Worm (Caenorhabditis elegans): ENCODE results near the gene ZC443.7.

DNA sequence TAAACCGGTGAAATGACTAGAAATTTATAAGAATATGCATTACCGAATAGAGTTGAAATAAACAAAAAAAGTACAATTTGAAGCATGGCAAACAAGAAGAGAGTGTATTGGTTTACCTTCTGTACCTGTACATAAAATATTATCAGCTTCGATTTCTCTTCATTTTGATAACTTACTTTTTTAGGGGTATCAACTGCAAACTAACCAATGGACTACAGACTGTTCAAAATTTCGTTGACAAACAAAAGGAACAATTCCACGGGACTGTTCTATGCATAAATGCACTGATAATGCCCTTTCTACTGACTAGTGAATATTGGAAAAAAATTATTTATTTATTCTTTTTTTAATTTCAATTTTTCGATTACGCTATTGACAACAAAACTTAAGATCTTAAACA, 8.3 kb upstream of the ZC443.7 start, which contains the start of gene ugt-6:
- TF ChIP-seq nhr-28 (tag; optimal IDR thresholded peaks at IDR 0.05) = no peak
- no peak for TF ChIP-seq unc-39 (tag; optimal IDR thresholded peaks at IDR 0.05)
- TF ChIP-seq nhr-11 (tag; optimal IDR thresholded peaks at IDR 0.05) = no peak
- TF ChIP-seq unc-62 (GFP tag; optimal IDR thresholded peaks at IDR 0.05) = no peak
- no peak for TF ChIP-seq jun-1 (tag; optimal IDR thresholded peaks at IDR 0.05)
- peak; percentile 9 for TF ChIP-seq pqm-1 (tag; optimal IDR thresholded peaks at IDR 0.05)
- no peak for TF ChIP-seq ama-1 (optimal IDR thresholded peaks at IDR 0.05)
- TF ChIP-seq elt-3 (tag; optimal IDR thresholded peaks at IDR 0.05) = no peak
- no peak for TF ChIP-seq daf-12 (tag; optimal IDR thresholded peaks at IDR 0.05)
- TF ChIP-seq snpc-4 (tag; optimal IDR thresholded peaks at IDR 0.05) = no peak
- no peak for TF ChIP-seq nhr-25 (tag; optimal IDR thresholded peaks at IDR 0.05)
- TF ChIP-seq ztf-11 (tag; optimal IDR thresholded peaks at IDR 0.05) = no peak
